Worm (Caenorhabditis elegans): Measurements from ENCODE around the gene R11G1.11.

The R11G1.11 gene

DNA sequence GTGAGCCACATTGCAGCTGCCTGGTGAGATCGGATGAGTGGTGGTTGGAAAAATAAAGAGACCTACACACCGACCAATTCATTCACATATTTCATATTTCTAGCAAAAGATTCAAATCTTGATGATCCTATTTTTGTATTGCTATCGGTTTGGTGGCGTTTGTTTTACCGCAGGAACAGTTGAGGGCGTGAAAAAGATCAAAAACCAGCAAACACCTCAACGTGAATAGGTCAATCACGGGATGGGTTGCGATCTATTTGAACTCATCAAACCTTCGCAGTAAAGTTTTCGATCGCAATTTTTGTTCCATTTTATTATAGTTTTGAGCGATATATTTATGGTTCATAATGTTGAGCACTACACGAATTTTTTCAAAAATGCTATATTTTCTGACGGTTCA lies 47.1 kb downstream of the R11G1.11 start:
- TF ChIP-seq ceh-83 (GFP tag; optimal IDR thresholded peaks at IDR 0.05) (no peak), nhr-12 (tag; optimal IDR thresholded peaks at IDR 0.05) (no peak), hlh-1 (tag; optimal IDR thresholded peaks at IDR 0.05) (no peak), unc-39 (tag; optimal IDR thresholded peaks at IDR 0.05) (no peak), nhr-2 (tag; optimal IDR thresholded peaks at IDR 0.05) (no peak), zip-8 (tag; optimal IDR thresholded peaks at IDR 0.05) (no peak), M03D4.4 (tag; optimal IDR thresholded peaks at IDR 0.05) (no peak), snpc-4 (tag; optimal IDR thresholded peaks at IDR 0.05) (no peak), nhr-76 (tag; optimal IDR thresholded peaks at IDR 0.05) (no peak)

Measured in whole organism, mixed stage, embryonic.